Worm (Caenorhabditis elegans) whole organism, L1 larva: ENCODE data around the gene nstp-1.

Experiments used
- C04F5.9 ChIP-seq: sonication (generic microtip); optimal IDR thresholded peaks from 2 replicates; lab custom pipeline; 2016; ENCODE audit warnings: missing genetic modification characterization, missing compliant biosample characterization
- C16A3.4 ChIP-seq: fragments of 150-350 bp; optimal IDR thresholded peaks from 2 replicates; lab custom pipeline; 2014; ENCODE audit warnings: missing biosample characterization, missing genetic modification characterization
- C34B4.2 ChIP-seq: sonication (generic microtip); optimal IDR thresholded peaks from 2 replicates; lab custom pipeline; 2017; ENCODE audit warnings: mild to moderate bottlenecking, missing genetic modification characterization, missing compliant biosample characterization
- F16B12.6 ChIP-seq: fragments of 150-350 bp; optimal IDR thresholded peaks from 2 replicates; lab custom pipeline; 2014; ENCODE audit warnings: missing biosample characterization, missing genetic modification characterization
- aha-1 ChIP-seq: fragments of 150-350 bp; optimal IDR thresholded peaks from 2 replicates; lab custom pipeline; 2014; ENCODE audit warnings: missing biosample characterization, missing genetic modification characterization
- ceh-63 ChIP-seq: fragments of 200-800 bp; sonication (Bioruptor generic); optimal IDR thresholded peaks from 2 replicates; lab custom pipeline; 2018; ENCODE audit warnings: mild to moderate bottlenecking, missing genetic modification characterization, missing compliant biosample characterization
- ceh-8 ChIP-seq: fragments of 200-800 bp; sonication (Bioruptor generic); optimal IDR thresholded peaks from 2 replicates; lab custom pipeline; 2018; ENCODE audit warnings: mild to moderate bottlenecking, missing genetic modification characterization, moderate library complexity, missing compliant biosample characterization
- efl-1 ChIP-seq, 4 experiments: fragments of 150-350 bp; optimal IDR thresholded peaks in 3 of 4; peaks in 1 of 4; 1 replicate in 1 of 4; 2 replicates in 3 of 4; lab custom pipeline; 2014; ENCODE audit warnings: missing biosample characterization in 2 of 4, missing genetic modification characterization in 2 of 4, missing genetic modification reagents in 2 of 4
- elt-3 ChIP-seq, 6 experiments: fragments of 150-350 bp in 1 of 6; sonication (generic microtip); optimal IDR thresholded peaks; 2 replicates each; lab custom pipeline; 2017 to 2018; ENCODE audit warnings: missing biosample characterization in 6 of 6, missing genetic modification characterization in 6 of 6, inconsistent platforms in 1 of 6
- hlh-17 ChIP-seq: fragments of 200-800 bp; sonication (Bioruptor generic); optimal IDR thresholded peaks from 2 replicates; lab custom pipeline; 2018; ENCODE audit warnings: missing genetic modification characterization, mild to moderate bottlenecking, missing compliant biosample characterization, moderate library complexity, borderline replicate concordance
- isw-1 ChIP-seq: fragments of 200-800 bp; sonication (Bioruptor generic); IDR thresholded peaks from 2 replicates; pipeline ENCODE4 v1.3.6; 2022; ENCODE audit warnings: missing genetic modification characterization, missing compliant biosample characterization
- jun-1 ChIP-seq: fragments of 150-350 bp; optimal IDR thresholded peaks from 2 replicates; lab custom pipeline; 2014; ENCODE audit warnings: missing biosample characterization, missing genetic modification reagents, missing genetic modification characterization
- lin-14 ChIP-seq: fragments of 200-800 bp; sonication (Bioruptor generic); optimal IDR thresholded peaks from 2 replicates; lab custom pipeline; 2018; ENCODE audit warnings: mild to moderate bottlenecking, missing genetic modification characterization, moderate library complexity, missing compliant biosample characterization
- lin-15B ChIP-seq: fragments of 150-350 bp; sonication (generic microtip); optimal IDR thresholded peaks from 3 replicates; lab custom pipeline; 2014; ENCODE audit warnings: missing biosample characterization, missing genetic modification characterization
- lin-39 ChIP-seq: fragments of 150-350 bp; optimal IDR thresholded peaks from 2 replicates; lab custom pipeline; 2014; ENCODE audit warnings: missing biosample characterization, missing genetic modification reagents, missing genetic modification characterization
- lir-3 ChIP-seq: sonication (generic microtip); optimal IDR thresholded peaks from 2 replicates; lab custom pipeline; 2016; ENCODE audit warnings: mild to moderate bottlenecking, missing genetic modification characterization, moderate library complexity, missing compliant biosample characterization; ENCODE audit not compliant: poor library complexity
- lsy-2 ChIP-seq, 2 experiments: fragments of 150-350 bp; optimal IDR thresholded peaks; 2 replicates each; lab custom pipeline; 2014; ENCODE audit warnings: missing biosample characterization in 2 of 2, missing genetic modification characterization in 2 of 2
- mab-9 ChIP-seq: fragments of 200-800 bp; sonication (Bioruptor generic); IDR thresholded peaks from 2 replicates; pipeline ENCODE4 v1.3.6; 2022; ENCODE audit warnings: missing genetic modification reagents, missing genetic modification characterization, missing compliant biosample characterization
- mef-2 ChIP-seq: fragments of 150-350 bp; optimal IDR thresholded peaks from 2 replicates; lab custom pipeline; 2014; ENCODE audit warnings: missing biosample characterization, missing genetic modification characterization
- nhr-11 ChIP-seq: fragments of 150-350 bp; optimal IDR thresholded peaks from 2 replicates; lab custom pipeline; 2014; ENCODE audit warnings: missing biosample characterization, missing genetic modification characterization
- nhr-12 ChIP-seq: sonication (generic microtip); optimal IDR thresholded peaks from 2 replicates; lab custom pipeline; 2017; ENCODE audit warnings: missing biosample characterization, missing genetic modification characterization
- nhr-19 ChIP-seq: fragments of 200-800 bp; sonication (Bioruptor generic); conservative IDR thresholded peaks from 2 replicates; pipeline ENCODE4 v1.3.6; 2022; ENCODE audit warnings: missing genetic modification characterization, missing compliant biosample characterization
- nhr-20 ChIP-seq: sonication (generic microtip); optimal IDR thresholded peaks from 2 replicates; lab custom pipeline; 2016; ENCODE audit warnings: mild to moderate bottlenecking, missing genetic modification characterization, missing compliant biosample characterization
- nhr-71 ChIP-seq: sonication (generic microtip); optimal IDR thresholded peaks from 2 replicates; lab custom pipeline; 2016; ENCODE audit warnings: mild to moderate bottlenecking, missing genetic modification characterization, moderate library complexity, missing compliant biosample characterization
- nhr-84 ChIP-seq: sonication (generic microtip); optimal IDR thresholded peaks from 2 replicates; lab custom pipeline; 2017; ENCODE audit warnings: missing biosample characterization, missing genetic modification characterization
- nhr-85 ChIP-seq: sonication (generic microtip); peaks from one replicate; lab custom pipeline; 2016; ENCODE audit warnings: missing genetic modification characterization, inconsistent platforms, missing compliant biosample characterization
- nhr-90 ChIP-seq: sonication (generic microtip); optimal IDR thresholded peaks from 2 replicates; lab custom pipeline; 2016; ENCODE audit warnings: mild to moderate bottlenecking, missing genetic modification characterization, missing compliant biosample characterization; ENCODE audit not compliant: poor library complexity
- rnt-1 ChIP-seq: sonication (generic microtip); optimal IDR thresholded peaks from 2 replicates; lab custom pipeline; 2016; ENCODE audit warnings: mild to moderate bottlenecking, missing genetic modification characterization, moderate library complexity, missing compliant biosample characterization
- skn-1 ChIP-seq: fragments of 150-350 bp; optimal IDR thresholded peaks from 2 replicates; lab custom pipeline; 2014; ENCODE audit warnings: missing biosample characterization, missing genetic modification characterization
- snu-23 ChIP-seq: sonication (generic microtip); optimal IDR thresholded peaks from 2 replicates; lab custom pipeline; 2016; ENCODE audit warnings: missing genetic modification characterization, missing compliant biosample characterization
- sox-4 ChIP-seq: sonication (generic microtip); optimal IDR thresholded peaks from 2 replicates; lab custom pipeline; 2016; ENCODE audit warnings: missing genetic modification characterization, missing compliant biosample characterization
- sptf-1 ChIP-seq: fragments of 150-350 bp; optimal IDR thresholded peaks from 2 replicates; lab custom pipeline; 2014; ENCODE audit warnings: missing biosample characterization, missing genetic modification characterization
- sup-37 ChIP-seq: fragments of 200-800 bp; sonication (Bioruptor generic); optimal IDR thresholded peaks from 2 replicates; lab custom pipeline; 2018; ENCODE audit warnings: mild to moderate bottlenecking, missing genetic modification characterization, missing compliant biosample characterization
- unc-86 ChIP-seq: sonication (generic microtip); optimal IDR thresholded peaks from 2 replicates; lab custom pipeline; 2016; ENCODE audit warnings: missing genetic modification characterization, missing compliant biosample characterization

Gene nstp-1

DNA sequence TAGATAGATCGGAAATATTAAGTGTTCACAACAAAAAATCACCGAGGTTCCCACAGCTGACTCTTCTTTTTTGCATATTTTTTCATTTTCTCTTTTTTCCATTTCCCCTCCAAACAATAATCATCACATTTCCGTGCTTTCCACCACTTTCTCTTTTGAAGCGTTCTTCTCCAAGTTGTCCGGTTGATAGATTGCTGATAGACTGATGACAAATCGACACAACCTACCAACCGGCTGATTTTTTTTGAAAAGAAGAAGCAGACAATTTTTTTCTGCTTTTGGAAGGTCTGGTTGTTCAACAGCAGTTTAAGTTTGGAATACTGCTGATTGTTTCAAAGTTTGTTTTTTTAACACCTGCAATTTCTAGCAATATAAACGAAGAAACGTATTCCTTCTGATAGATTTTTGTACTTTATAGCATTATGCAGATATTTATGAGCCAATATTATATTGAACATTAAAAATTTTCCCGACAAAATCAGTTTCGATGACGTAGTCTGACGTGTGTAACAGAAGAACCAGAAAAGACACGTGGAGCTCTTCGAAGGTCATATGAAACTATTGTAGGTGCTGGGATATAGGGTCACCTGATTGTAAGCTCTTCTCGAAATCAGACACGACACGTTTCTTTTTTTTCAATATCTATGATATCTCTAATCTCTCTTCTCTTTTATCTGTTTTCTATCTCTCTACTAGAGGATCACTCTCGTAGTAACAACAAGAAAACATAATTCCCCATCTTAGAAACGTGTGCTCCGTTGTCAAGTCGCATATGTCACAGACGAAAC is 9.9 kb upstream of the nstp-1 start (continued):
- TF ChIP-seq mab-9 (no peak), C16A3.4 (tag; lab: Kevin White, UChicago) (peak; percentile 45), ceh-8 (no peak), snu-23 (GFP tag; lab: Kevin White, UChicago) (peak; percentile 67), nhr-19 (GFP tag; lab: Robert Waterston, UW) (peak; percentile 74)

DNA sequence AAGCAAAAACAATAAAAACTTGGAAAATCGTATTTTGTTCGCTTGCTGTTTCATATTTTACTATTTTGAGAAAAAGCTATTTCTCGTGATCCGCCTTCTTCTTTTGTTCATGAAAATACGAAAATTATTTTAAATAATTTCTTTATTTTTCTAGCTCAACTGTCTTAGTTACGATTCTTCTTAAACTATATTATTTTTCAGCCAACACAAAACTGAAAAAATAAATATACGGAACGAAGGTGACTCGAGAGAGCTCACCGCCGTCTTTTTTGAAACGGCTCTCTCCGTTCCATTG is 9.4 kb upstream of the nstp-1 start, which contains the start of gene pdzd-8:
pdzd-8 (plus strand) TSS at position 196 of the 295 bp plus-strand sequence.
- TF ChIP-seq nhr-20 (tag; lab: Kevin White, UChicago): no peak
- no peak for TF ChIP-seq sox-4 (tag; lab: Kevin White, UChicago)
- TF ChIP-seq F16B12.6: no peak
- TF ChIP-seq nhr-84 (tag; lab: Kevin White, UChicago): no peak
- TF ChIP-seq nhr-85 (tag; lab: Kevin White, UChicago): no peak
- no peak for TF ChIP-seq nhr-90 (tag; lab: Kevin White, UChicago)
- TF ChIP-seq jun-1 (tag; lab: Kevin White, UChicago): no peak

DNA sequence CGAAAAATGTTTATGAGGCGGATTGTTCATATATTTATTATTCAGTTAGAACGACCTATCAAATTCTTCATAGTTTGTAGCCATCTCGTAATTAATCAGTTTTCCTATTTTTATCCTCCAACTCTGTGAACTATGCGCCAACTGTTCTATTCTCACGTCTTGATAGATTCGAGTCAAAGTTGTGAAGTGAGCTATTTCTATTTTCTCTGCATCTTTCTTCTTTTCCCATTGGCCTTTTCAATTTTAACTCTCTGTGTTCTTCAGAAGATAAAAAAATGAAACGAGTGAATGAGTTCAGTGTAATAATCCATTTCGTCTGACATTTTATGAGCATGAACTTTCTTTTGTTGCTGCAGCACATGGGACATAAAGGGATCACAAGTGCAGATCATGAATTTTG is 6.6 kb upstream of the nstp-1 start:
- TF ChIP-seq lir-3 (tag; lab: Kevin White, UChicago) (no peak), C34B4.2 (tag; lab: Kevin White, UChicago) (no peak), lsy-2 (tag; optimal IDR thresholded peaks at IDR 0.05; lab: Kevin White, UChicago) (peak in 1 of 2 experiments; percentile 43), aha-1 (tag; lab: Kevin White, UChicago) (no peak), nhr-19 (GFP tag; lab: Robert Waterston, UW) (0 out of 2 replicates have a peak, but pooled peaks have one; percentile 15), nhr-71 (tag; lab: Kevin White, UChicago) (peak; percentile 73), unc-86 (no peak), C04F5.9 (tag; lab: Kevin White, UChicago) (no peak), snu-23 (GFP tag; lab: Kevin White, UChicago) (peak; percentile 16), mef-2 (tag; lab: Kevin White, UChicago) (peak; percentile 36), efl-1 (optimal IDR thresholded peaks at IDR 0.05; lab: Kevin White, UChicago) (no peak), efl-1 (GFP tag; optimal IDR thresholded peaks at IDR 0.05 in 1 of 2; lab: Kevin White, UChicago) (peak in 1 of 2 experiments; percentile 62), nhr-20 (tag; lab: Kevin White, UChicago) (peak; percentile 14), lin-39 (tag; lab: Kevin White, UChicago) (peak; percentile 5), isw-1 (no peak), rnt-1 (tag; lab: Kevin White, UChicago) (peak; percentile 60), lin-14 (GFP tag; lab: Kevin White, UChicago) (peak; percentile 64), hlh-17 (GFP tag; lab: Kevin White, UChicago) (no peak), nhr-11 (peak; percentile 2)

DNA sequence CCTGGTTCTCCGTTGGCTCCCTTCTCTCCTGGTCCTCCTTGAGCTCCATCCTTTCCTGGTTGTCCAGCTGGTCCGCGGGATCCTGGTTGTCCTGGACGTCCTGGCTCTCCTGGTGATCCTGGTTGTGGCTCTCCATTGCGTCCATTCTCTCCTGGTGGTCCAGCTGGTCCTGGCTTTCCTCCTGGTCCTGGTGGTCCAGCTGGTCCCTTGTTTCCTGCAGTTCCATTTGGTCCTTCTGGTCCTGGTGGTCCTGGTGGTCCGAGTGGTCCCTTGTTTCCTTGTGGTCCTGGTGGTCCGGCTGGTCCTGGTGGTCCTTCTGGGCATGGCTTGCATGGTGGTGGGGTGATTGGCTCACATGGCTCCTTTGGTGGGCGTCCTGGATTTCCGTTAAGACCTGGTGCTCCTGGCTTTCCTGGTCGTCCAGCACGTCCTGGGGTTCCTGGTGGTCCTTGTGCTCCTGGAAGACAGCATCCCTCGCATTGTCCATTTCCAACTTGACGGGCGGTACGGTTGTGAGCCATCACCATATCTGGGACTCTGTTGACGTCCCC is 5.5 kb upstream of the nstp-1 start:
- TF ChIP-seq ceh-63 (GFP tag; lab: Kevin White, UChicago) (no peak), aha-1 (tag; lab: Kevin White, UChicago) (no peak), elt-3 (tag; optimal IDR thresholded peaks at IDR 0.05; lab: Kevin White, UChicago) (no peak), efl-1 (optimal IDR thresholded peaks at IDR 0.05; lab: Kevin White, UChicago) (no peak), efl-1 (GFP tag; optimal IDR thresholded peaks at IDR 0.05 in 1 of 2; lab: Kevin White, UChicago) (no peak), nhr-12 (tag; lab: Kevin White, UChicago) (no peak), sox-4 (tag; lab: Kevin White, UChicago) (no peak), lin-39 (tag; lab: Kevin White, UChicago) (no peak), nhr-20 (tag; lab: Kevin White, UChicago) (no peak), C34B4.2 (tag; lab: Kevin White, UChicago) (no peak), sptf-1 (no peak), nhr-71 (tag; lab: Kevin White, UChicago) (no peak), sup-37 (no peak), skn-1 (tag; lab: Kevin White, UChicago) (no peak), ceh-8 (no peak), lin-15B (no peak)
